Worm (Caenorhabditis elegans) whole organism, midembryonic: ENCODE data around the gene T08G3.13.

Experiments
- T22C8.4 ChIP-seq: fragments of 200-800 bp; sonication (Bioruptor generic); IDR thresholded peaks from 2 replicates; pipeline ENCODE4 v1.3.6; 2022; ENCODE audit warnings: missing genetic modification characterization, missing compliant biosample characterization
- cog-1 ChIP-seq: sonication (generic microtip); optimal IDR thresholded peaks from 2 replicates; lab custom pipeline; 2016; ENCODE audit warnings: missing genetic modification characterization, missing compliant biosample characterization
- flt-1 ChIP-seq: fragments of 200-800 bp; sonication (Bioruptor generic); IDR thresholded peaks from 2 replicates; pipeline ENCODE4 v1.3.6; 2022; ENCODE audit warnings: missing genetic modification characterization, missing compliant biosample characterization
- klf-2 ChIP-seq: fragments of 200-800 bp; sonication (Bioruptor generic); conservative IDR thresholded peaks from 2 replicates; pipeline ENCODE4 v1.3.6; 2022; ENCODE audit warnings: missing genetic modification reagents, missing genetic modification characterization, missing compliant biosample characterization
- med-1 ChIP-seq: sonication (generic microtip); optimal IDR thresholded peaks from 2 replicates; lab custom pipeline; 2017; ENCODE audit warnings: missing genetic modification characterization, mild to moderate bottlenecking, missing compliant biosample characterization, antibody characterized with exemption, missing genetic modification reagents; ENCODE audit not compliant: insufficient read depth
- ref-1 ChIP-seq: fragments of 200-800 bp; sonication (Bioruptor generic); conservative IDR thresholded peaks from 2 replicates; pipeline ENCODE4 v1.3.6; 2022; ENCODE audit warnings: missing genetic modification reagents, missing genetic modification characterization, missing compliant biosample characterization
- tab-1 ChIP-seq: fragments of 200-800 bp; sonication (Bioruptor generic); IDR thresholded peaks from 2 replicates; pipeline ENCODE4 v1.3.6; 2022; ENCODE audit warnings: missing genetic modification characterization, missing compliant biosample characterization
- ztf-23 ChIP-seq: fragments of 200-800 bp; sonication (Bioruptor generic); IDR thresholded peaks from 2 replicates; pipeline ENCODE4 v1.3.6; 2022; ENCODE audit warnings: missing genetic modification reagents, missing genetic modification characterization, missing compliant biosample characterization
- ztf-29 ChIP-seq: fragments of 200-800 bp; sonication (Bioruptor generic); IDR thresholded peaks from 2 replicates; pipeline ENCODE4 v1.3.6; 2022; ENCODE audit warnings: missing genetic modification reagents, missing genetic modification characterization, missing compliant biosample characterization

Gene T08G3.13

ce11 chrV:16487474-16487873, 39.6 kb downstream of the T08G3.13 start, which contains the start of gene Y32B12A.5:
Gene Y32B12A.5, minus strand, starts transcription at chrV:16487574.
- TF ChIP-seq flt-1 (GFP tag; lab: Robert Waterston, UW) (no peak), med-1 (no peak)

DNA sequence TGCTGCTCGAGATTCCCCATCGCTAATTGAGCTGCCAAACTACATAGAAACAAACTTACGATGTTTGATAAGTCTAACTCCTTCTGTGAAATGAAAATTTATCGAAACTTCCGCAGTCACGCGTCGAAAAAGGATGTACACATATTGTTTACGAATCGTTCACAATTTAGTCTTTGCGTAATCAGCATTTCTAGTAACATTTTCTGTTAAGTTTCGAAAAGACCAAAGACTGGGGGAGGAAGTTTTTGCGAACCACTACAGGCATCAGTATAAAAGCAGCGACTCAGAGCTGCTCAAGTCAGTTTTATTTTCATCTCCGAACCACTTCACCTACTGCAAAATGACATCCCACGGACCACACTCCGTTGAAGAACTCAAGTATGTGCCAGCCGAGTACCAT, 40.3 kb downstream of the T08G3.13 start, which contains the start of gene sqst-4:
TSS of gene sqst-4 (plus strand) at position 301 of the 400 bp plus-strand sequence.
- TF ChIP-seq klf-2 (GFP tag; lab: Robert Waterston, UW), result no peak
- TF ChIP-seq flt-1 (GFP tag; lab: Robert Waterston, UW), result no peak
- no peak for TF ChIP-seq med-1
- TF ChIP-seq T22C8.4, result no peak

ce11 chrV:16494359-16494758, 46.5 kb downstream of the T08G3.13 start, which contains the start of gene comt-2:
Gene comt-2, minus strand, starts transcription at chrV:16494489.
- TF ChIP-seq cog-1 (tag; lab: Kevin White, UChicago) (no peak), flt-1 (GFP tag; lab: Robert Waterston, UW) (no peak), ztf-29 (GFP tag; lab: Robert Waterston, UW) (no peak), tab-1 (GFP tag; lab: Robert Waterston, UW) (no peak), ztf-23 (no peak), klf-2 (GFP tag; lab: Robert Waterston, UW) (no peak), T22C8.4 (no peak), med-1 (no peak), ref-1 (GFP tag; lab: Robert Waterston, UW) (no peak)

DNA sequence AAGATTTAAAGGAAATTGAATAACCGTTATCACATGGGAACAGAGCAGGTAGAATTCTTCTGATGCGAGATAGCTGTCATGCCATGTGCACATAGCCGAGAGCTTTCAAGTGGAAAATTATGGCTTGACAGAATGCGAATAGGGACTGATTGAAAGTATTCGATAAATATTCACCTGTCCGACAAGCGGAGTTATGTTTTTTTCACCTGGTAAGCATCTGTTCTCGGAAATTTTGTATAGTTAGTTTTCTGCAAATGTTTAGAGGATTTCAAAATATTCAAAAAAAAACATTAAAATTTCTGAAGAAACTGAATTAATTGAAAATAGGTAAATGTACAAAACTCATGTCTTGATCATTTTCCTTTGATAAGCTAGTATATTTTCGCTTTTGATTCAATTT, 49.7 kb downstream of the T08G3.13 start, which contains the start of gene srh-136:
TSS of gene srh-136 (minus strand) at position 93 of the 400 bp plus-strand sequence.
- no peak for TF ChIP-seq T22C8.4
- no peak for TF ChIP-seq med-1
- no peak for TF ChIP-seq cog-1 (tag; lab: Kevin White, UChicago)
- TF ChIP-seq ztf-29 (GFP tag; lab: Robert Waterston, UW), result no peak
- no peak for TF ChIP-seq klf-2 (GFP tag; lab: Robert Waterston, UW)
- no peak for TF ChIP-seq tab-1 (GFP tag; lab: Robert Waterston, UW)
- no peak for TF ChIP-seq ref-1 (GFP tag; lab: Robert Waterston, UW)
- TF ChIP-seq flt-1 (GFP tag; lab: Robert Waterston, UW), result no peak
